Worm (Caenorhabditis elegans) whole organism, late embryonic: ENCODE data around the gene ccd-5.

ENCODE experiments used
- F13H6.1 ChIP-seq: sonication (generic microtip); optimal IDR thresholded peaks from 2 replicates; lab custom pipeline; 2016; ENCODE audit warnings: missing genetic modification characterization, missing compliant biosample characterization
- K02D7.2 ChIP-seq: sonication (generic microtip); optimal IDR thresholded peaks from 2 replicates; lab custom pipeline; 2017; ENCODE audit warnings: mild to moderate bottlenecking, missing genetic modification characterization, missing compliant biosample characterization
- T23F11.4 ChIP-seq: fragments of 200-800 bp; sonication (Bioruptor generic); optimal IDR thresholded peaks from 2 replicates; lab custom pipeline; 2018; ENCODE audit warnings: mild to moderate bottlenecking, missing genetic modification characterization, missing compliant biosample characterization
- ceh-14 ChIP-seq: sonication (generic microtip); optimal IDR thresholded peaks from 2 replicates; lab custom pipeline; 2016; ENCODE audit warnings: missing genotype, missing genetic modification characterization, missing compliant biosample characterization
- ceh-19 ChIP-seq: fragments of 200-800 bp; sonication (Bioruptor generic); optimal IDR thresholded peaks from 2 replicates; lab custom pipeline; 2018; ENCODE audit warnings: mild to moderate bottlenecking, missing genetic modification characterization, missing compliant biosample characterization
- ceh-30 ChIP-seq: fragments of 150-350 bp; optimal IDR thresholded peaks from 2 replicates; lab custom pipeline; 2014; ENCODE audit warnings: missing biosample characterization, missing genetic modification characterization
- ceh-31 ChIP-seq: sonication (generic microtip); optimal IDR thresholded peaks from 2 replicates; lab custom pipeline; 2016; ENCODE audit warnings: missing genetic modification characterization, missing compliant biosample characterization
- ceh-45 ChIP-seq: fragments of 200-800 bp; sonication (Bioruptor generic); IDR thresholded peaks from 2 replicates; pipeline ENCODE4 v1.3.6; 2022; ENCODE audit warnings: missing genetic modification reagents, missing genetic modification characterization, missing compliant biosample characterization
- dmd-4 ChIP-seq: sonication (generic microtip); optimal IDR thresholded peaks from 2 replicates; lab custom pipeline; 2016; ENCODE audit warnings: borderline replicate concordance, missing genetic modification characterization, missing compliant biosample characterization
- elt-2 ChIP-seq: sonication (generic microtip); optimal IDR thresholded peaks from 2 replicates; lab custom pipeline; 2016; ENCODE audit warnings: missing genetic modification reagents, missing genetic modification characterization, missing compliant biosample characterization
- eyg-1 ChIP-seq: sonication (generic microtip); optimal IDR thresholded peaks from 2 replicates; lab custom pipeline; 2016; ENCODE audit warnings: missing genotype, missing genetic modification characterization, missing compliant biosample characterization
- hlh-13 ChIP-seq: fragments of 200-800 bp; sonication (Bioruptor generic); optimal IDR thresholded peaks from 2 replicates; lab custom pipeline; 2018; ENCODE audit warnings: mild to moderate bottlenecking, missing genetic modification characterization, missing compliant biosample characterization
- hlh-15 ChIP-seq: sonication (generic microtip); optimal IDR thresholded peaks from 2 replicates; lab custom pipeline; 2016; ENCODE audit warnings: missing genetic modification characterization, missing compliant biosample characterization
- hlh-30 ChIP-seq: sonication (generic microtip); optimal IDR thresholded peaks from 2 replicates; lab custom pipeline; 2017; ENCODE audit warnings: antibody characterized with exemption, missing genetic modification characterization, missing compliant biosample characterization; ENCODE audit not compliant: insufficient read depth
- hlh-6 ChIP-seq: sonication (generic microtip); optimal IDR thresholded peaks from 2 replicates; lab custom pipeline; 2016; ENCODE audit warnings: missing genotype, missing genetic modification characterization, missing compliant biosample characterization
- hlh-8 ChIP-seq: sonication (generic microtip); optimal IDR thresholded peaks from 2 replicates; lab custom pipeline; 2016; ENCODE audit warnings: missing genotype, missing genetic modification characterization, missing compliant biosample characterization
- lin-11 ChIP-seq: fragments of 200-800 bp; sonication (Bioruptor generic); optimal IDR thresholded peaks from 2 replicates; lab custom pipeline; 2018; ENCODE audit warnings: mild to moderate bottlenecking, missing genetic modification characterization, missing compliant biosample characterization
- madf-2 ChIP-seq: sonication (generic microtip); optimal IDR thresholded peaks from 2 replicates; lab custom pipeline; 2017; ENCODE audit warnings: missing genetic modification characterization, missing compliant biosample characterization
- nfya-1 ChIP-seq: sonication (generic microtip); optimal IDR thresholded peaks from 2 replicates; lab custom pipeline; 2017; ENCODE audit warnings: missing genetic modification characterization, mild to moderate bottlenecking, missing compliant biosample characterization, antibody characterized with exemption, moderate library complexity
- nhr-11 ChIP-seq: fragments of 150-350 bp; optimal IDR thresholded peaks from 2 replicates; lab custom pipeline; 2014; ENCODE audit warnings: missing biosample characterization, missing genetic modification characterization
- npax-4 ChIP-seq: sonication (generic microtip); optimal IDR thresholded peaks from 2 replicates; lab custom pipeline; 2016; ENCODE audit warnings: missing genetic modification characterization, missing compliant biosample characterization
- pat-9 ChIP-seq: fragments of 200-800 bp; sonication (Bioruptor generic); optimal IDR thresholded peaks from 2 replicates; lab custom pipeline; 2018; ENCODE audit warnings: mild to moderate bottlenecking, missing genetic modification characterization, moderate library complexity, missing compliant biosample characterization
- pha-2 ChIP-seq: sonication (generic microtip); optimal IDR thresholded peaks from 2 replicates; lab custom pipeline; 2017; ENCODE audit warnings: mild to moderate bottlenecking, missing genetic modification characterization, missing compliant biosample characterization
- pqm-1 ChIP-seq: sonication (generic microtip); optimal IDR thresholded peaks from 2 replicates; lab custom pipeline; 2016; ENCODE audit warnings: missing genetic modification characterization, missing compliant biosample characterization
- ref-2 ChIP-seq: sonication (generic microtip); optimal IDR thresholded peaks from 2 replicates; lab custom pipeline; 2016; ENCODE audit warnings: missing genetic modification characterization, missing compliant biosample characterization
- rnt-1 ChIP-seq: sonication (generic microtip); optimal IDR thresholded peaks from 2 replicates; lab custom pipeline; 2016; ENCODE audit warnings: missing genetic modification characterization, missing compliant biosample characterization
- sdc-2 ChIP-seq: sonication (generic microtip); optimal IDR thresholded peaks from 2 replicates; lab custom pipeline; 2016; ENCODE audit warnings: missing genotype, missing genetic modification characterization, missing compliant biosample characterization
- sox-2 ChIP-seq: fragments of 200-800 bp; sonication (Bioruptor generic); IDR thresholded peaks from 2 replicates; pipeline ENCODE4 v1.3.6; 2022; ENCODE audit warnings: missing genetic modification reagents, missing genetic modification characterization, missing compliant biosample characterization
- sox-4 ChIP-seq: sonication (generic microtip); optimal IDR thresholded peaks from 2 replicates; lab custom pipeline; 2017; ENCODE audit warnings: mild to moderate bottlenecking, missing genetic modification characterization, inconsistent platforms, missing compliant biosample characterization
- tbx-2 ChIP-seq: sonication (generic microtip); optimal IDR thresholded peaks from 2 replicates; lab custom pipeline; 2016; ENCODE audit warnings: missing genetic modification characterization, missing compliant biosample characterization
- tbx-7 ChIP-seq: sonication (generic microtip); optimal IDR thresholded peaks from 2 replicates; lab custom pipeline; 2016; ENCODE audit warnings: missing genotype, missing genetic modification characterization, missing compliant biosample characterization
- unc-55 ChIP-seq: sonication (generic microtip); optimal IDR thresholded peaks from 2 replicates; lab custom pipeline; 2017; ENCODE audit warnings: missing biosample characterization, missing genetic modification reagents, missing genetic modification characterization
- unc-86 ChIP-seq: sonication (generic microtip); optimal IDR thresholded peaks from 2 replicates; lab custom pipeline; 2016; ENCODE audit warnings: missing genetic modification characterization, missing compliant biosample characterization
- ztf-16 ChIP-seq: sonication (generic microtip); optimal IDR thresholded peaks from 2 replicates; lab custom pipeline; 2017; ENCODE audit warnings: missing genetic modification characterization, missing compliant biosample characterization

Gene ccd-5

DNA sequence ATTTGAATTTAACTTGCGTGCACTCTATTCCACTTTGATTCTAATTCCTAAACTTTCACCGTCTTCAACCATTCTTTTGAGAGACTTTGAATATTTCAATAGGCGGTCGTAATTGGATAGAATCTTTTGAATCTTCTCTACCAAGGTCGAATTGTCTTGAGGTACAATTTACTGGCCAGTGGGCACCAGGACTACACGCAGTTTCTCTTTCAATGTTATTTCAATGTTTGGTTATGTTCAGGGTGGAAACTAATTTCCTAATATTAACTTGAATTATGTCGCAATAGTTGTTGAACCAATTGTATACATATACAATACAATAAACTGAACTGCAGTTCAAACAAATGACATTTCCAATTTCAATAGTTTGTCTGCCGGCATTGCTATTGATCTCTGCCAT lies 15.6 kb upstream of the ccd-5 start:
- TF ChIP-seq nfya-1 (no peak), rnt-1 (no peak), pat-9 (no peak), pqm-1 (tag; lab: Kevin White, UChicago) (no peak), T23F11.4 (GFP tag; lab: Kevin White, UChicago) (no peak), eyg-1 (tag; lab: Kevin White, UChicago) (no peak), F13H6.1 (no peak), K02D7.2 (tag; lab: Kevin White, UChicago) (no peak), ceh-14 (tag; lab: Kevin White, UChicago) (no peak), unc-86 (tag; lab: Kevin White, UChicago) (no peak)

DNA sequence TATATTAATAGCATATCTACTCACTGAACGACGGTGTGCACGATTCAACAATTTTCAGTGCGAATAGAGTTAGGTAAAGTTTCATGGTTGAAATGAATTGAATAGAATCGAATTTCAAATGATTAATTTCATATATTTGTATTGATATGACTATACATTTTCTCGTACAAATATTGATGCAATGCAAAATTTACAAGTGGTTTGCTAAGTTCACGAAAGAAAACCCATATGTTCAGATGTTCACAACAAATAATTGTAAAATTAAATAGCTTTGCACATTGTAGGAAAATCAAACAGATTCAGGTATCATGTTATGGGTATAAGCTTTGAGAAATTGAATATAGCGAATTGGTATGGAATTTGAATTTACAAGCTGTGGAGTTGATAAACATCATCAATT lies 13.2 kb upstream of the ccd-5 start, which contains the start of gene H01M10.2:
Gene H01M10.2, minus strand, starts transcription at position 101 of the 400 bp plus-strand sequence.
- TF ChIP-seq sdc-2 (tag; lab: Kevin White, UChicago) (no peak), hlh-13 (no peak), nhr-11 (tag; lab: Kevin White, UChicago) (no peak), ceh-19 (GFP tag; lab: Kevin White, UChicago) (no peak), unc-55 (GFP tag; lab: Kevin White, UChicago) (no peak), ceh-31 (no peak), sox-2 (GFP tag; lab: Robert Waterston, UW) (no peak), ceh-14 (tag; lab: Kevin White, UChicago) (no peak), tbx-2 (tag; lab: Kevin White, UChicago) (no peak), lin-11 (tag; lab: Kevin White, UChicago) (no peak), tbx-7 (tag; lab: Kevin White, UChicago) (no peak)

DNA sequence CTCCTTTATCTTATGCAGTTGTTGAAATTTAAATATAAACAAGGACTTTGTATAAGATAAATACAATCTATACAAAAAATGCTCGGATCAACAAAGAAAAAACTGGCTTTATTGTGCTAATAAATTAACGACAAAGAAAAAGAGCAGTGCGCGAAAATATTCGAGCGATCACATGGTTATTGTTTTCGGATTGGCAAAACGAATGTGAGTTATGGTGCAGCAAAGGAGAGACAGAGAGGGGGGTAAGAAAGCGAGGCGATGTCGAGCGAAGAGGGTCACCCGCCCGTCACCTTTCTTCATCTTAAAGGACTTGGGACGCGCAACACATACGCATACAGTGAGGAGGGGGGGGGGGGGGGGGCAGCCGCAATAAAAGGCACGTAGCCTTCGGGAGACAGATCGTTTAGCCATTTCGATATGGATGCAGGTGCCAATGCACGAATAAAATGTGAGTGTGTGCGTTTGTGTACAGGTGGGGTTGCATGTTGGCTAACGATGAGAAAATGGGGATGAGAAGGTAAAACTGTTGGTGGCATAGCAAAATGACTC lies 10.8 kb upstream of the ccd-5 start:
- TF ChIP-seq ceh-31 (peak; percentile 15), ceh-14 (tag; lab: Kevin White, UChicago) (no peak), dmd-4 (tag; lab: Kevin White, UChicago) (no peak), tbx-2 (tag; lab: Kevin White, UChicago) (peak; percentile 16), hlh-30 (tag; lab: Kevin White, UChicago) (peak; percentile 63), hlh-15 (tag; lab: Kevin White, UChicago) (no peak), hlh-8 (tag; lab: Kevin White, UChicago) (no peak), sox-4 (no peak), T23F11.4 (GFP tag; lab: Kevin White, UChicago) (no peak), sdc-2 (tag; lab: Kevin White, UChicago) (no peak), hlh-6 (tag; lab: Kevin White, UChicago) (no peak), nfya-1 (no peak), ceh-30 (tag; lab: Kevin White, UChicago) (no peak), pat-9 (no peak), npax-4 (no peak), sox-2 (GFP tag; lab: Robert Waterston, UW) (no peak), ztf-16 (tag; lab: Kevin White, UChicago) (no peak), madf-2 (tag; lab: Kevin White, UChicago) (no peak), ref-2 (tag; lab: Kevin White, UChicago) (no peak)

DNA sequence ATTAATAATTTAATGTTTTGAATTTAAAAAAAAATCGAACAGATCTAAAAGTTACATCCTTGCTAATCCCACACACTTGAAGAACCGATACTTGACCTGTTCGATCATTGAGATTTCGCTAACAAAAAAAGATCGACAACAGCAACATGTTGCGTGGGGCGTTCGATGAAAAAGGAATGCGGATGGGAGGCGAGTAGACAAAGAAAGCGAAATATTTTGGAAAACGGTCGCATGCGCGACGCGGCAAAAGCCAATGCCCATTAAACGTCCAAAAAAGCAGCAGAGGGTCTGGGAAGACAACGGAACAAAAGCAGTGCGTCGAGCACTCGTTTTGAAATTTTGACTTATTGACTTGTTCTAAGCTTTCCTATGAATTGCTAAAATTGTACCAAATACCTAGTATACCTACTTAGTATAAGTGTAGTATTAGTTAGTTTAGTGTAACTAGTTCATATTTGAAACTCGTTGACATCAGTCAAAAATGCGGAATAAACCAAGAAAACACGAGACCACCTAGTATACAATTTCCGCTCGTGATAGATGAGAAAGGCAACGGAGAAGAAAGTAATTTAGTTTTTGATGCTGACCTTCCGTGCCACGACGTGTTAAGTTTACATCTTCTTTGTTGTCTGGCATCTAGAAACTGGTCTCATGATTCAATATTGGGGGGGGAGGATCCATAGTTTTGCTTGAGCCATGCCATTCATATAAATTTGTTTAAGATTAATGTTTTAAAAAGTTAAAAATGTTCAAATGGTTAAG lies 9.6 kb upstream of the ccd-5 start:
- no peak for TF ChIP-seq pha-2 (tag; lab: Kevin White, UChicago)

DNA sequence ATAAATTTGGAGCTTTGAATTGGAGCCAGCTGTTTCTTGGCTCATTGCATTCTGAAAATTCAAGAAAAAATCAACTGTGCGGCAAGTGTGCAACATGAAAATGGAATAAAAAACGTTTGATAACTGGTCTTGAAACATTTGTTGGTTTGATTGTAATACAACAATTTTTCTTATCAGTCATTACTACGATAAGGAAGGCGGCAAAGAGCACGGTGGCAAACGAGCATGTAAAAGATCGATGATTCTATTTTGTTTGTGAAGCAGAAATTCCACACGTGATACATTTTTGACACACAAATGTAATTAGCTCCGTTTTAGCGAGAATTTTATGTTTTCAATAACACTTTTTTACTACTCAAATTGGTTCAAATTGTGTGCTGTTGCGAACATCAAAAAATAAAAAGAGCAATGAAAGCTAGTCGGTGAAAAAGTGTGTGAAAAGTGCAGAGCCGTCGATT lies 8.1 kb upstream of the ccd-5 start, which contains the start of gene H01M10.1:
Gene H01M10.1, minus strand, starts transcription at position 51 of the 458 bp plus-strand sequence.
- no peak for TF ChIP-seq ceh-45
- peak; percentile 51 for TF ChIP-seq elt-2 (tag; lab: Kevin White, UChicago)
